Worm (Caenorhabditis elegans) whole organism, young adult: ENCODE measurements around the gene gid-7.

Source experiments
- D2030.7 ChIP-seq: fragments of 200-800 bp; sonication (Bioruptor generic); IDR thresholded peaks from 2 replicates; pipeline ENCODE4 v1.3.6; 2022; ENCODE audit warnings: missing genetic modification reagents, missing genetic modification characterization, missing compliant biosample characterization
- F10E7.11 ChIP-seq: sonication (generic microtip); optimal IDR thresholded peaks from 2 replicates; lab custom pipeline; 2017; ENCODE audit warnings: mild to moderate bottlenecking, missing genetic modification characterization, moderate library complexity, missing compliant biosample characterization
- F22D6.2 ChIP-seq: sonication (generic microtip); optimal IDR thresholded peaks from 2 replicates; lab custom pipeline; 2016; ENCODE audit warnings: mild to moderate bottlenecking, missing genetic modification characterization, missing compliant biosample characterization
- F33H1.4 ChIP-seq: fragments of 200-800 bp; sonication (Bioruptor generic); IDR thresholded peaks from 2 replicates; pipeline ENCODE4 v1.3.6; 2022; ENCODE audit warnings: missing genetic modification reagents, missing genetic modification characterization, missing compliant biosample characterization
- F55B11.4 ChIP-seq: sonication (generic microtip); optimal IDR thresholded peaks from 2 replicates; lab custom pipeline; 2016; ENCODE audit warnings: missing compliant biosample characterization, missing genetic modification characterization, borderline replicate concordance; ENCODE audit not compliant: insufficient read depth
- F57C9.4 ChIP-seq: sonication (generic microtip); optimal IDR thresholded peaks from 2 replicates; lab custom pipeline; 2017; ENCODE audit warnings: mild to moderate bottlenecking, missing genetic modification characterization, missing compliant biosample characterization
- Y53G8AR.9 ChIP-seq: fragments of 200-800 bp; sonication (Bioruptor generic); conservative IDR thresholded peaks from 2 replicates; pipeline ENCODE4 v1.3.6; 2022; ENCODE audit warnings: missing genetic modification reagents, missing genetic modification characterization, missing compliant biosample characterization
- bed-2 ChIP-seq: fragments of 200-800 bp; sonication (Bioruptor generic); IDR thresholded peaks from 2 replicates; pipeline ENCODE4 v1.3.6; 2022; ENCODE audit warnings: missing genetic modification reagents, missing genetic modification characterization, missing compliant biosample characterization
- ceh-58 ChIP-seq: fragments of 200-800 bp; sonication (Bioruptor generic); IDR thresholded peaks from 2 replicates; pipeline ENCODE4 v1.3.6; 2022; ENCODE audit warnings: missing genetic modification characterization, missing compliant biosample characterization
- ceh-91 ChIP-seq: fragments of 200-800 bp; sonication (Bioruptor generic); IDR thresholded peaks from 2 replicates; pipeline ENCODE4 v1.3.6; 2022; ENCODE audit warnings: missing genetic modification reagents, missing genetic modification characterization, missing compliant biosample characterization
- die-1 ChIP-seq: sonication (generic microtip); optimal IDR thresholded peaks from 2 replicates; lab custom pipeline; 2016; ENCODE audit warnings: missing genotype, mild to moderate bottlenecking, missing genetic modification characterization, missing compliant biosample characterization
- dox-1 ChIP-seq: fragments of 200-800 bp; sonication (Bioruptor generic); IDR thresholded peaks from 2 replicates; pipeline ENCODE4 v1.3.6; 2022; ENCODE audit warnings: missing genetic modification reagents, missing genetic modification characterization, missing compliant biosample characterization
- dpff-1 ChIP-seq: sonication (generic microtip); optimal IDR thresholded peaks from 2 replicates; lab custom pipeline; 2017; ENCODE audit warnings: mild to moderate bottlenecking, missing genetic modification characterization, missing compliant biosample characterization
- efl-1 ChIP-seq: fragments of 150-350 bp; optimal IDR thresholded peaks from 2 replicates; lab custom pipeline; 2014; ENCODE audit warnings: missing biosample characterization, missing genetic modification reagents, missing genetic modification characterization
- egl-18 ChIP-seq: fragments of 200-800 bp; sonication (Bioruptor generic); IDR thresholded peaks from 2 replicates; pipeline ENCODE4 v1.3.6; 2022; ENCODE audit warnings: missing genetic modification reagents, missing genetic modification characterization, missing compliant biosample characterization
- egl-44 ChIP-seq: fragments of 200-800 bp; sonication (Bioruptor generic); IDR thresholded peaks from 2 replicates; pipeline ENCODE4 v1.3.6; 2022; ENCODE audit warnings: missing genetic modification reagents, missing genetic modification characterization, missing compliant biosample characterization
- ets-4 ChIP-seq: fragments of 200-800 bp; sonication (Bioruptor generic); optimal IDR thresholded peaks from 2 replicates; lab custom pipeline; 2018; ENCODE audit warnings: mild to moderate bottlenecking, missing genetic modification characterization, missing compliant biosample characterization
- hmg-1.2 ChIP-seq: fragments of 200-800 bp; sonication (Bioruptor generic); IDR thresholded peaks from 2 replicates; pipeline ENCODE4 v1.3.6; 2022; ENCODE audit warnings: missing genetic modification reagents, missing genetic modification characterization, missing compliant biosample characterization
- lin-35 ChIP-seq, 3 experiments: fragments of 150-350 bp in 2 of 3; sonication (generic microtip) in 1 of 3; optimal IDR thresholded peaks; 2 replicates each; lab custom pipeline; 2014 to 2018; ENCODE audit warnings: missing biosample characterization in 3 of 3, missing genetic modification characterization in 3 of 3, missing genetic modification reagents in 3 of 3
- lin-54 ChIP-seq: fragments of 200-800 bp; sonication (Bioruptor generic); optimal IDR thresholded peaks from 2 replicates; lab custom pipeline; 2018; ENCODE audit warnings: mild to moderate bottlenecking, missing genetic modification characterization, missing compliant biosample characterization
- lir-1 ChIP-seq: fragments of 200-800 bp; sonication (Bioruptor generic); conservative IDR thresholded peaks from 2 replicates; pipeline ENCODE4 v1.3.6; 2022; ENCODE audit warnings: missing genetic modification reagents, missing genetic modification characterization, missing compliant biosample characterization
- madf-3 ChIP-seq: fragments of 200-800 bp; sonication (Bioruptor generic); IDR thresholded peaks from 2 replicates; pipeline ENCODE4 v1.3.6; 2022; ENCODE audit warnings: missing genetic modification reagents, missing genetic modification characterization, missing compliant biosample characterization
- nfya-1 ChIP-seq: sonication (generic microtip); optimal IDR thresholded peaks from 2 replicates; lab custom pipeline; 2017; ENCODE audit warnings: antibody characterized with exemption, missing compliant biosample characterization, missing genetic modification characterization, borderline replicate concordance; ENCODE audit not compliant: insufficient read depth
- nhr-120 ChIP-seq: fragments of 200-800 bp; sonication (Bioruptor generic); IDR thresholded peaks from 2 replicates; pipeline ENCODE4 v1.3.6; 2022; ENCODE audit warnings: missing genetic modification characterization, missing compliant biosample characterization
- nhr-27 ChIP-seq: fragments of 200-800 bp; sonication (Bioruptor generic); optimal IDR thresholded peaks from 2 replicates; lab custom pipeline; 2018; ENCODE audit warnings: mild to moderate bottlenecking, missing genetic modification characterization, moderate library complexity, missing compliant biosample characterization
- nhr-80 ChIP-seq: sonication (generic microtip); optimal IDR thresholded peaks from 2 replicates; lab custom pipeline; 2016; ENCODE audit warnings: missing genetic modification characterization, missing compliant biosample characterization
- pbrm-1 ChIP-seq: fragments of 200-800 bp; sonication (Bioruptor generic); IDR thresholded peaks from 2 replicates; pipeline ENCODE4 v1.3.6; 2022; ENCODE audit warnings: missing genetic modification reagents, missing genetic modification characterization, missing compliant biosample characterization
- pha-4 ChIP-seq: fragments of 150-350 bp; sonication (generic microtip); optimal IDR thresholded peaks from 2 replicates; lab custom pipeline; 2014; ENCODE audit warnings: missing biosample characterization, missing genetic modification reagents, missing genetic modification characterization
- snpc-1.3 ChIP-seq: sonication (generic microtip); optimal IDR thresholded peaks from 2 replicates; lab custom pipeline; 2017; ENCODE audit warnings: missing genetic modification characterization, mild to moderate bottlenecking, missing compliant biosample characterization, antibody characterized with exemption, moderate library complexity, missing genotype, missing genetic modification reagents; ENCODE audit not compliant: insufficient read depth
- somi-1 ChIP-seq: fragments of 200-800 bp; sonication (Bioruptor generic); optimal IDR thresholded peaks from 2 replicates; lab custom pipeline; 2018; ENCODE audit warnings: mild to moderate bottlenecking, missing genetic modification characterization, missing compliant biosample characterization
- tbx-9 ChIP-seq: sonication (generic microtip); optimal IDR thresholded peaks from 2 replicates; lab custom pipeline; 2016; ENCODE audit warnings: borderline replicate concordance, missing genetic modification characterization, inconsistent platforms, missing compliant biosample characterization
- unc-130 ChIP-seq: sonication (generic microtip); optimal IDR thresholded peaks from 2 replicates; lab custom pipeline; 2016; ENCODE audit warnings: missing genetic modification reagents, missing genetic modification characterization, missing compliant biosample characterization
- zfh-2 ChIP-seq: fragments of 200-800 bp; sonication (Bioruptor generic); conservative IDR thresholded peaks from 2 replicates; pipeline ENCODE4 v1.3.6; 2022; ENCODE audit warnings: missing genetic modification reagents, missing genetic modification characterization, missing compliant biosample characterization
- ztf-25 ChIP-seq: fragments of 200-800 bp; sonication (Bioruptor generic); IDR thresholded peaks from 2 replicates; pipeline ENCODE4 v1.3.6; 2022; ENCODE audit warnings: missing genetic modification reagents, missing genetic modification characterization, missing compliant biosample characterization

gid-7 gene

ce11 chrV:3773618-3774017 lies 16.7 kb upstream of the gid-7 start:
- TF ChIP-seq zfh-2 (peak; percentile 80), madf-3 (GFP tag; lab: Robert Waterston, UW) (no peak), dpff-1 (tag; lab: Kevin White, UChicago) (no peak), egl-44 (GFP tag; lab: Robert Waterston, UW) (no peak), Y53G8AR.9 (0 out of 2 replicates have a peak, but pooled peaks have one; percentile 20), ceh-58 (GFP tag; lab: Robert Waterston, UW) (no peak), unc-130 (no peak), pha-4 (tag; lab: Kevin White, UChicago) (no peak), F10E7.11 (tag; lab: Kevin White, UChicago) (no peak)
- TF ChIP-seq, all 124 proteins: peak for 2

DNA sequence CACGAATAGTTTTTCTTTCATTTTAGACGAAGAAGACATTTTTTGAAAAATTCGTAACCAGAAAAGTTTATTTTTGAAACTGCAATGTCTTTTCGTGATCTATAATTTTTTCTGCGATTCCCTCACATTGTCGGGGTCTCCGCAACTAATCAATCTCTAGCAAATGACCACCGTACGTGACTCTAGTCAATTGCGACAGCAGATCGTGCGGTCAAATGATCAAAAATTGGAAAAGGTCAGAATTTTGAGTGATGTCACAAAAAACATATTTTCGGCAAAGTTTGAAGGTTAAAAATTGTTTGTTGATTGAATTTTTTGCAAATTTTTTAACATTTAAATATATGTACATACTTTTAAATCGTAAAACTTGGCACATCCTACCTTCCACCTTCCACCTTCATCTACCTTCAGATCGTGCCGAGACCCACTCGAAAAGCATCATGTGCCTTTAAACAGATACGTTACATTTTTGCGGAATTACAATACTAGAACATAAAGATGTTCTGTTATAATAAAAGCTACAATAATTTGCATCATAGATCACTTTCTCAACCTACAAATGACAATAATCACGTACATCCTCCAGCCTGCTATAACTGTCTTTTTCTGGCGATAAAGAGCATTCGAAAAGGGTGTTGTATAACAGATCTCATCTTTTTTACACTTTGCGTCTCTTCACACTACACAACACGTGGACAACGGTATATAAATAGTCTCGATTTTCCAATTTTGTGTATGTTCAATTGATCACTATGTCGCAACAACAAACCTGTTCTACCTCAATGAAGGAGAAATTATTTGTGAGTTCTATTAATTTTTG lies 14.8 kb upstream of the gid-7 start, which contains the start of the genes R08E5.1 and rips-1:
R08E5.1 (minus strand) TSS at position 82 of the 820 bp plus-strand sequence.
rips-1 (plus strand) TSS at position 585 of the 820 bp plus-strand sequence.
- TF ChIP-seq F22D6.2: no peak
- TF ChIP-seq dox-1 (GFP tag; lab: Robert Waterston, UW): no peak
- TF ChIP-seq nhr-120 (GFP tag; lab: Robert Waterston, UW): no peak
- TF ChIP-seq nfya-1 (tag; lab: Kevin White, UChicago): no peak
- no peak for TF ChIP-seq lir-1
- TF ChIP-seq unc-130: no peak
- no peak for TF ChIP-seq F55B11.4 (tag; lab: Kevin White, UChicago)
- no peak for TF ChIP-seq snpc-1.3 (tag; lab: Kevin White, UChicago)
- TF ChIP-seq lin-35 (GFP tag; optimal IDR thresholded peaks at IDR 0.05; lab: Kevin White, UChicago): no peak
- TF ChIP-seq tbx-9 (tag; lab: Kevin White, UChicago): no peak

DNA sequence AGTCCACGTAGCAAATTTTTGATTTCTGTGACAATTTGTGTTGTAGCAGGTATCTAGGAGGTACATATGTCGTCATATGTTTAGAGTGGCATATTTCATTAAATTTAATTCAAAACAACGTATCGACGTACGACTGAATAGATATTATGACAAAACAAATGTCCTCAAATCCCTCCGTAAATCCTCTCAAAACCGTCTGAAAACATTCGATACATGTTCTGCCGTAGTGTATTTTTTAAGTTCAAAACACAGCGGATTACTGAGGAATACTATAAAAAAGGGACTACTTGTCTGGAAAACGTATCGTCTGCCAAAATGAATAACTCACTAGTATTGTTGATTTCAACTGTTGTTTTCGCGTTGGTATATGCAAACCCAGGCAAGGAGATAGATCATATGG lies 11.4 kb upstream of the gid-7 start, which contains the start of gene R08E5.4:
R08E5.4 (plus strand) TSS at position 301 of the 400 bp plus-strand sequence.
- TF ChIP-seq ztf-25 (GFP tag; lab: Robert Waterston, UW): no peak
- TF ChIP-seq somi-1: no peak
- TF ChIP-seq egl-44 (GFP tag; lab: Robert Waterston, UW): no peak
- TF ChIP-seq dpff-1 (tag; lab: Kevin White, UChicago): no peak
- TF ChIP-seq D2030.7 (GFP tag; lab: Robert Waterston, UW): no peak
- no peak for TF ChIP-seq nhr-27 (tag; lab: Kevin White, UChicago)
- TF ChIP-seq ets-4 (GFP tag; lab: Kevin White, UChicago): no peak
- no peak for TF ChIP-seq efl-1 (GFP tag; lab: Kevin White, UChicago)
- TF ChIP-seq nhr-80 (tag; lab: Kevin White, UChicago): no peak
- no peak for TF ChIP-seq bed-2 (GFP tag; lab: Robert Waterston, UW)
- TF ChIP-seq F33H1.4 (GFP tag; lab: Robert Waterston, UW): no peak
- TF ChIP-seq, all 124 proteins: peak for 0

- TF ChIP-seq die-1: no peak
- TF ChIP-seq F57C9.4 (tag; lab: Kevin White, UChicago): no peak
- no peak for TF ChIP-seq ceh-91 (GFP tag; lab: Robert Waterston, UW)
Observed at ce11 chrV:3766904-3767303, 10.0 kb upstream of the gid-7 start, which contains the start of gene Y39H10A.1. Gene Y39H10A.1 (plus strand): TSS chrV:3767204.

ce11 chrV:3761829-3762228 lies 5.0 kb upstream of the gid-7 start:
- TF ChIP-seq egl-18 (GFP tag; lab: Robert Waterston, UW) (no peak), hmg-1.2 (GFP tag; lab: Robert Waterston, UW) (no peak), lin-54 (GFP tag; lab: Kevin White, UChicago) (no peak), pbrm-1 (GFP tag; lab: Robert Waterston, UW) (no peak)
- TF ChIP-seq, all 124 proteins: peak for 0
